Fruit fly (Drosophila melanogaster): ENCODE measurements around the gene wol.

wol gene

DNA sequence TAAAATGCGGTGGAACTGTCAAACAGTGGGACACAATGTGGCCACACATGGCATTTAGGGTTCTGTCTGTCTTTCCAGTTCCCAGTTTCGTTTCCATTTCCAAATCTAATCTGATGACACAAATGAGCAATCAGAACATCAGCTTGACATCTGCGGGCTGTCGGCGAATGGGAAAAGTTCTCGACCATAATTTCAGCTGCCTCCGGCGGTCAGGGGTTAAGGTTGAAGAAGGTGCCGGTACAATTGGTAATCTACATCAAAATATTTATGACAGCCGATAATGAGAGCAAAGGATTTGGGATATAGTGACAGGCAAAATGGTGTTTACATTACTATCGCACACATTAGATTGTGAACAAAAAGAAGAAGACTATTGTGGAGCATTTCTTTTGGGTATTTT is 20.9 kb downstream of the wol start (continued):
- TF ChIP-seq CG17328 (GFP tag; IDR thresholded peaks at IDR 0.05) (no peak), CG15073 (GFP tag; optimal IDR thresholded peaks at IDR 0.05) (no peak), tgo (GFP tag; IDR thresholded peaks at IDR 0.05) (no peak), HLH54F (GFP tag; optimal IDR thresholded peaks at IDR 0.05) (no peak), aop (GFP tag; IDR thresholded peaks at IDR 0.05) (no peak), H15 (GFP tag; IDR thresholded peaks at IDR 0.05) (no peak), kni (GFP tag; optimal IDR thresholded peaks at IDR 0.05) (peak; percentile 11), CG10654 (GFP tag; optimal IDR thresholded peaks at IDR 0.05) (no peak), CG9932 (GFP tag; IDR thresholded peaks at IDR 0.05) (no peak), Chrac-16 (GFP tag; optimal IDR thresholded peaks at IDR 0.05) (no peak), Poxn (GFP tag; IDR thresholded peaks at IDR 0.05) (no peak), Hr78 (GFP tag; optimal IDR thresholded peaks at IDR 0.05) (peak in 1 of 2 experiments; percentile 84), CG11695 (GFP tag; IDR thresholded peaks at IDR 0.05) (no peak), pros (GFP tag; optimal IDR thresholded peaks at IDR 0.05) (peak; percentile 71), h (optimal IDR thresholded peaks at IDR 0.05) (no peak), Med (GFP tag) (no peak), ranshi (GFP tag; IDR thresholded peaks at IDR 0.05) (no peak), Oli (tag; optimal IDR thresholded peaks at IDR 0.05) (no peak)

DNA sequence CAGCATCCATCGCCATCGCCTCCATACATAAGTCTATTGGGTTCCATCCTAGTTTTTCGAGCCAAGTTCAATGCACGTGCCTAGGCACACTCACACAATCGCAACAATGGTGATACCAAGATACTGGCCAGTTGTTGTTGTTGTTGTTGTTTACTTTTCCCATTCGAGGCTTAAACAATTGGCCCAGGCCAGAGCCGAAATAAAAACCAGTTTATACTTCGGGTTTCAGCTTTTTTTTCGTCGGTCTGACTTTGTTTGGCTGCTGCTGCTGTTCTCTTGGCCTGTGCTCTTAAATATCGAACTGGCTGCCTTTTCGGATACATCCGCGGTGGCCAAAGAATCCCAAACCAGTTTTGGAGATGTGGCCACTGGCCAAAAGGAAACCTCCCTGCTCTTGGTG is 22.6 kb downstream of the wol start:
- TF ChIP-seq HLHmδ (GFP tag; optimal IDR thresholded peaks at IDR 0.05) (peak; percentile 25), onecut (GFP tag; IDR thresholded peaks at IDR 0.05) (peak; percentile 79; the same call in 1 of the 2 replicates), kni (GFP tag; optimal IDR thresholded peaks at IDR 0.05) (peak; percentile 88), CG12071 (GFP tag; optimal IDR thresholded peaks at IDR 0.05) (peak; percentile 8), vvl (GFP tag; IDR thresholded peaks at IDR 0.05) (peak; percentile 14; the same call in 1 of the 2 replicates), tgo (GFP tag; IDR thresholded peaks at IDR 0.05) (0 out of 3 replicates have a peak, but pooled peaks have one; percentile 5), Trl (optimal IDR thresholded peaks at IDR 0.05) (peak; percentile 5 to 6), Trl (GFP tag; optimal IDR thresholded peaks at IDR 0.05) (no peak), ap (GFP tag; IDR thresholded peaks at IDR 0.05) (no peak), cg (GFP tag; optimal IDR thresholded peaks at IDR 0.05) (peak; percentile 59), dmrt99B (tag; optimal IDR thresholded peaks at IDR 0.05) (no peak), sqz (GFP tag; optimal IDR thresholded peaks at IDR 0.05) (peak; percentile 58), NC2β (GFP tag; optimal IDR thresholded peaks at IDR 0.05) (no peak), mirr (GFP tag; optimal IDR thresholded peaks at IDR 0.05) (no peak), Med (GFP tag) (peak; percentile 28), Deaf1 (tag; optimal IDR thresholded peaks at IDR 0.05) (peak; percentile 84), CG3163 (GFP tag; optimal IDR thresholded peaks at IDR 0.05) (peak; percentile 87), Drgx (GFP tag; IDR thresholded peaks at IDR 0.05) (0 out of 2 replicates have a peak, but pooled peaks have one; percentile 5), CG13287 (GFP tag; IDR thresholded peaks at IDR 0.05; ENCODE audit: partially characterized antibody) (peak; percentile 15; the same call in 1 of the 2 replicates), CG14710 (tag; optimal IDR thresholded peaks at IDR 0.05) (no peak), D (optimal IDR thresholded peaks at IDR 0.05) (peak; percentile 23), D (GFP tag; optimal IDR thresholded peaks at IDR 0.05) (no peak), Neu2 (GFP tag; optimal IDR thresholded peaks at IDR 0.05; ENCODE audit: borderline replicate concordance) (no peak), lbe (GFP tag; optimal IDR thresholded peaks at IDR 0.05) (peak; percentile 21), chm (GFP tag; IDR thresholded peaks at IDR 0.05) (0 out of 2 replicates have a peak, but pooled peaks have one; percentile 11), CG1233 (GFP tag; optimal IDR thresholded peaks at IDR 0.05) (no peak), CG4360 (GFP tag; IDR thresholded peaks at IDR 0.05) (peak; percentile 93), abd-A (tag; optimal IDR thresholded peaks at IDR 0.05) (peak; percentile 2), CG12769 (tag; optimal IDR thresholded peaks at IDR 0.05) (peak; percentile 44), CG6175 (GFP tag; IDR thresholded peaks at IDR 0.05) (0 out of 3 replicates have a peak, but pooled peaks have one; percentile 26), pzg (GFP tag; optimal IDR thresholded peaks at IDR 0.05) (no peak), chinmo (GFP tag; IDR thresholded peaks at IDR 0.05; ENCODE audit: partially characterized antibody) (peak; percentile 95), cwo (GFP tag; optimal IDR thresholded peaks at IDR 0.05) (peak; percentile 60)
